In genomic region chr3L:17958231-17958976, dm6 we compare ENCODE assay signal across 4 fruit fly cellular contexts.
A peak's percentile ranks its signal among the peaks of the same experiment; 100 is the strongest.
TF ChIP-seq lines count a peak whose summit lies in the region.

No protein-coding gene starts in this region.

- no peak for TF ChIP-seq CTCF in whole organism, embryonic (GFP tag; optimal IDR thresholded peaks at IDR 0.05; lab: Kevin White, UChicago)

TF ChIP-seq in whole organism, adult, 20 proteins besides CTCF, POLR2A, EP300 and RAD21:
- TF ChIP-seq Crg-1 (GFP tag; optimal IDR thresholded peaks at IDR 0.05; lab: Kevin White, UChicago) (peak; percentile 7), Clk (GFP tag; optimal IDR thresholded peaks at IDR 0.05; lab: Kevin White, UChicago) (no peak), kay (GFP tag; lab: Kevin White, UChicago; ENCODE audit: borderline replicate concordance) (peak; percentile 38), tj (GFP tag; optimal IDR thresholded peaks at IDR 0.05; lab: Kevin White, UChicago) (no peak), Mnt (GFP tag; optimal IDR thresholded peaks at IDR 0.05; lab: Kevin White, UChicago) (peak; percentile 23)

TF ChIP-seq in whole organism, embryonic, 481 proteins besides CTCF, POLR2A, EP300 and RAD21 (continues in another document):
- TF ChIP-seq Ravus (GFP tag; IDR thresholded peaks at IDR 0.05; lab: Robert Waterston, UW), result no peak
- TF ChIP-seq CG2120 (GFP tag; optimal IDR thresholded peaks at IDR 0.05; lab: Kevin White, UChicago), result no peak
- TF ChIP-seq CG6175 (GFP tag; IDR thresholded peaks at IDR 0.05; lab: Robert Waterston, UW), result 0 out of 3 replicates have a peak, but pooled peaks have one; percentile 40
- TF ChIP-seq CG3995 (GFP tag; optimal IDR thresholded peaks at IDR 0.05; lab: Kevin White, UChicago), result no peak
- peak; percentile 34; the same call in 1 of the 2 replicates for TF ChIP-seq Atf6 (GFP tag; IDR thresholded peaks at IDR 0.05; lab: Robert Waterston, UW)
- TF ChIP-seq CG34376 (GFP tag; optimal IDR thresholded peaks at IDR 0.05; lab: Kevin White, UChicago), result peak; percentile 55
- TF ChIP-seq salm (tag; optimal IDR thresholded peaks at IDR 0.05; lab: Kevin White, UChicago), result no peak
- TF ChIP-seq CG12104 (GFP tag; optimal IDR thresholded peaks at IDR 0.05; lab: Kevin White, UChicago), result no peak
- no peak for TF ChIP-seq CG4328 (GFP tag; optimal IDR thresholded peaks at IDR 0.05; lab: Kevin White, UChicago)
- TF ChIP-seq Neu2 (GFP tag; optimal IDR thresholded peaks at IDR 0.05; lab: Kevin White, UChicago; ENCODE audit: borderline replicate concordance), result no peak
- TF ChIP-seq aop (GFP tag; IDR thresholded peaks at IDR 0.05; lab: Robert Waterston, UW), result no peak
- peak in 1 of 2 experiments; percentile 82 for TF ChIP-seq Eip74EF (GFP tag; optimal IDR thresholded peaks at IDR 0.05; lab: Kevin White, UChicago)
- no peak for TF ChIP-seq Dbx (GFP tag; IDR thresholded peaks at IDR 0.05; lab: Robert Waterston, UW)
- TF ChIP-seq CG18011 (GFP tag; optimal IDR thresholded peaks at IDR 0.05; lab: Kevin White, UChicago), result no peak
- no peak for TF ChIP-seq CG9437 (GFP tag; optimal IDR thresholded peaks at IDR 0.05; lab: Kevin White, UChicago)
- no peak for TF ChIP-seq NfI (GFP tag; optimal IDR thresholded peaks at IDR 0.05; lab: Kevin White, UChicago)
- TF ChIP-seq ftz-f1 (GFP tag; optimal IDR thresholded peaks at IDR 0.05; lab: Kevin White, UChicago), result peak; percentile 88
- no peak for TF ChIP-seq Sry-δ (GFP tag; optimal IDR thresholded peaks at IDR 0.05; lab: Kevin White, UChicago)
- TF ChIP-seq Ets65A (GFP tag; lab: Kevin White, UChicago), result peak; percentile 17
- no peak for TF ChIP-seq pita (GFP tag; optimal IDR thresholded peaks at IDR 0.05; lab: Kevin White, UChicago)
- TF ChIP-seq fu2 (GFP tag; optimal IDR thresholded peaks at IDR 0.05; lab: Kevin White, UChicago), result no peak
- TF ChIP-seq D (optimal IDR thresholded peaks at IDR 0.05; lab: Kevin White, UChicago), result no peak
- TF ChIP-seq D (GFP tag; optimal IDR thresholded peaks at IDR 0.05; lab: Kevin White, UChicago), result no peak
- TF ChIP-seq lmd (GFP tag; IDR thresholded peaks at IDR 0.05; lab: Robert Waterston, UW), result no peak
- TF ChIP-seq CG8290 (GFP tag; optimal IDR thresholded peaks at IDR 0.05; lab: Kevin White, UChicago), result no peak
- TF ChIP-seq CG8290 (tag; optimal IDR thresholded peaks at IDR 0.05; lab: Kevin White, UChicago), result peak in 1 of 2 experiments; percentile 12
- TF ChIP-seq CG17829 (tag; optimal IDR thresholded peaks at IDR 0.05; lab: Kevin White, UChicago), result no peak
- peak; percentile 34; the same call in 1 of the 4 replicates for TF ChIP-seq chinmo (GFP tag; IDR thresholded peaks at IDR 0.05; lab: Robert Waterston, UW; ENCODE audit: partially characterized antibody)
- TF ChIP-seq unc-4 (GFP tag; IDR thresholded peaks at IDR 0.05; lab: Robert Waterston, UW; ENCODE audit: partially characterized antibody), result no peak

TF ChIP-seq in whole organism, prepupa, 60 proteins besides CTCF, POLR2A, EP300 and RAD21:
- peak; percentile 61 for TF ChIP-seq svp (GFP tag; lab: Kevin White, UChicago)
- no peak for TF ChIP-seq CG11294 (GFP tag; IDR thresholded peaks at IDR 0.05; lab: Robert Waterston, UW)
- TF ChIP-seq CG6808 (GFP tag; optimal IDR thresholded peaks at IDR 0.05; lab: Kevin White, UChicago), result no peak
- TF ChIP-seq fkh (GFP tag; optimal IDR thresholded peaks at IDR 0.05; lab: Kevin White, UChicago), result peak; percentile 48

TF ChIP-seq in whole organism, wandering third instar larva, 38 proteins besides CTCF, POLR2A, EP300 and RAD21:
- peak; percentile 4 for TF ChIP-seq Rel (GFP tag; optimal IDR thresholded peaks at IDR 0.05; lab: Kevin White, UChicago)
- peak; percentile 21 for TF ChIP-seq Rel (tag; optimal IDR thresholded peaks at IDR 0.05; lab: Kevin White, UChicago)
- peak; percentile 13 for TF ChIP-seq Hr83 (GFP tag; optimal IDR thresholded peaks at IDR 0.05; lab: Kevin White, UChicago; ENCODE audit: poor library complexity, severe bottlenecking)
- no peak for TF ChIP-seq tai (GFP tag; optimal IDR thresholded peaks at IDR 0.05; lab: Kevin White, UChicago)
- no peak for TF ChIP-seq Hr78 (GFP tag; optimal IDR thresholded peaks at IDR 0.05; lab: Kevin White, UChicago)
- TF ChIP-seq brk (GFP tag; optimal IDR thresholded peaks at IDR 0.05; lab: Kevin White, UChicago), result no peak
